Worm (Caenorhabditis elegans) whole organism, late embryonic: ENCODE results near the gene srh-214.

Experiments used
- ama-1 ChIP-seq: fragments of 150-350 bp; optimal IDR thresholded peaks from 2 replicates; lab custom pipeline; 2014
- ceh-19 ChIP-seq: fragments of 200-800 bp; sonication (Bioruptor generic); optimal IDR thresholded peaks from 2 replicates; lab custom pipeline; 2018; ENCODE audit warnings: mild to moderate bottlenecking, missing genetic modification characterization, missing compliant biosample characterization
- ceh-34 ChIP-seq: sonication (generic microtip); optimal IDR thresholded peaks from 2 replicates; lab custom pipeline; 2016; ENCODE audit warnings: mild to moderate bottlenecking, missing genetic modification characterization, missing compliant biosample characterization
- ets-4 ChIP-seq: sonication (generic microtip); optimal IDR thresholded peaks from 2 replicates; lab custom pipeline; 2016; ENCODE audit warnings: missing genetic modification characterization, missing compliant biosample characterization
- fkh-10 ChIP-seq: fragments of 150-350 bp; optimal IDR thresholded peaks from 2 replicates; lab custom pipeline; 2014; ENCODE audit warnings: missing biosample characterization, missing genetic modification reagents, missing genetic modification characterization
- nfya-1 ChIP-seq: sonication (generic microtip); optimal IDR thresholded peaks from 2 replicates; lab custom pipeline; 2017; ENCODE audit warnings: missing genetic modification characterization, mild to moderate bottlenecking, missing compliant biosample characterization, antibody characterized with exemption, moderate library complexity
- pqm-1 ChIP-seq: sonication (generic microtip); optimal IDR thresholded peaks from 2 replicates; lab custom pipeline; 2016; ENCODE audit warnings: missing genetic modification characterization, missing compliant biosample characterization
- unc-42 ChIP-seq: sonication (generic microtip); optimal IDR thresholded peaks from 2 replicates; lab custom pipeline; 2016; ENCODE audit warnings: missing genotype, missing genetic modification characterization, missing compliant biosample characterization

- TF ChIP-seq nfya-1 (no peak), ceh-19 (GFP tag; lab: Kevin White, UChicago) (no peak), ceh-34 (tag; lab: Kevin White, UChicago) (no peak), ets-4 (tag; lab: Kevin White, UChicago) (no peak), fkh-10 (GFP tag; lab: Kevin White, UChicago) (no peak), unc-42 (no peak), ama-1 (no peak), pqm-1 (tag; lab: Kevin White, UChicago) (no peak)
These were observed 41.8 kb upstream of the srh-214 start, which contains the start of gene thn-4 for ce11 chrV:16871387-16871786.
